Fruit fly (Drosophila melanogaster): ENCODE data around the gene CenG1A.

CenG1A gene

dm6 chr2L:13811323-13811722, 24.0 kb upstream of the CenG1A start, which contains the start of the genes Adat1 and CG16865 (continued):
- TF ChIP-seq Scr (GFP tag; IDR thresholded peaks at IDR 0.05; ENCODE audit: partially characterized antibody) (peak; percentile 61), Trl (optimal IDR thresholded peaks at IDR 0.05) (no peak), Trl (GFP tag; optimal IDR thresholded peaks at IDR 0.05) (no peak), pb (GFP tag; optimal IDR thresholded peaks at IDR 0.05) (no peak), danr (GFP tag; IDR thresholded peaks at IDR 0.05) (no peak), CG10979 (tag; optimal IDR thresholded peaks at IDR 0.05) (no peak), Dad (GFP tag; optimal IDR thresholded peaks at IDR 0.05) (no peak), bowl (GFP tag; IDR thresholded peaks at IDR 0.05) (no peak), CG6791 (GFP tag; IDR thresholded peaks at IDR 0.05; ENCODE audit: partially characterized antibody) (peak; percentile 48; the same call in 2 of the 3 replicates), kni (GFP tag; optimal IDR thresholded peaks at IDR 0.05) (no peak), h (optimal IDR thresholded peaks at IDR 0.05) (no peak), CG1024 (GFP tag; IDR thresholded peaks at IDR 0.05) (no peak), NfI (GFP tag; optimal IDR thresholded peaks at IDR 0.05) (no peak), nerfin-1 (tag; optimal IDR thresholded peaks at IDR 0.05) (no peak), CG17802 (tag; optimal IDR thresholded peaks at IDR 0.05) (no peak), MTF-1 (GFP tag; optimal IDR thresholded peaks at IDR 0.05; ENCODE audit: borderline replicate concordance) (no peak), CG30403 (GFP tag; optimal IDR thresholded peaks at IDR 0.05) (no peak), CG15011 (GFP tag; optimal IDR thresholded peaks at IDR 0.05) (no peak), CG15514 (GFP tag; optimal IDR thresholded peaks at IDR 0.05) (peak; percentile 58), CG4617 (GFP tag; optimal IDR thresholded peaks at IDR 0.05; ENCODE audit: borderline replicate concordance) (peak; percentile 74), CG10959 (GFP tag; IDR thresholded peaks at IDR 0.05) (no peak), dimm (GFP tag; IDR thresholded peaks at IDR 0.05) (no peak), CG8359 (GFP tag; optimal IDR thresholded peaks at IDR 0.05; ENCODE audit: borderline replicate concordance) (no peak), CG1233 (GFP tag; optimal IDR thresholded peaks at IDR 0.05) (no peak), CG13287 (GFP tag; IDR thresholded peaks at IDR 0.05; ENCODE audit: partially characterized antibody) (peak; percentile 72), Sry-δ (GFP tag; optimal IDR thresholded peaks at IDR 0.05) (peak; percentile 43), seq (GFP tag; IDR thresholded peaks at IDR 0.05) (no peak), CG3163 (GFP tag; optimal IDR thresholded peaks at IDR 0.05) (no peak), wor (GFP tag; IDR thresholded peaks at IDR 0.05) (no peak), CG7963 (GFP tag; IDR thresholded peaks at IDR 0.05; ENCODE audit: partially characterized antibody) (peak; percentile 56; the same call in 1 of the 3 replicates), twi (tag; optimal IDR thresholded peaks at IDR 0.05) (no peak), CG12155 (GFP tag; optimal IDR thresholded peaks at IDR 0.05) (no peak), zen (tag; optimal IDR thresholded peaks at IDR 0.05) (no peak), CG11504 (tag; optimal IDR thresholded peaks at IDR 0.05) (no peak), kah (GFP tag; optimal IDR thresholded peaks at IDR 0.05) (no peak), CG17186 (GFP tag; optimal IDR thresholded peaks at IDR 0.05) (peak; percentile 26), CG6254 (GFP tag; optimal IDR thresholded peaks at IDR 0.05) (no peak), CG1792 (GFP tag; optimal IDR thresholded peaks at IDR 0.05) (no peak), CG14050 (GFP tag; IDR thresholded peaks at IDR 0.05) (no peak), hbn (GFP tag; IDR thresholded peaks at IDR 0.05; ENCODE audit: partially characterized antibody) (peak; percentile 61), CG11085 (GFP tag; IDR thresholded peaks at IDR 0.05) (no peak), CG11093 (GFP tag; IDR thresholded peaks at IDR 0.05) (no peak), CG12391 (tag; optimal IDR thresholded peaks at IDR 0.05) (no peak), Mrtf (GFP tag; IDR thresholded peaks at IDR 0.05) (no peak), CG33213 (GFP tag; optimal IDR thresholded peaks at IDR 0.05) (peak; percentile 14), Fer2 (tag; optimal IDR thresholded peaks at IDR 0.05) (no peak), CG5953 (GFP tag; IDR thresholded peaks at IDR 0.05) (no peak), zf30C (GFP tag; optimal IDR thresholded peaks at IDR 0.05) (no peak), BEAF-32 (GFP tag; optimal IDR thresholded peaks at IDR 0.05) (peak; percentile 53), exex (tag; optimal IDR thresholded peaks at IDR 0.05) (no peak), CG42726 (GFP tag; IDR thresholded peaks at IDR 0.05; ENCODE audit: partially characterized antibody) (no peak)

Measured in whole organism, embryonic.